Fruit fly (Drosophila melanogaster): ENCODE data around the gene Ir40a.

DNA sequence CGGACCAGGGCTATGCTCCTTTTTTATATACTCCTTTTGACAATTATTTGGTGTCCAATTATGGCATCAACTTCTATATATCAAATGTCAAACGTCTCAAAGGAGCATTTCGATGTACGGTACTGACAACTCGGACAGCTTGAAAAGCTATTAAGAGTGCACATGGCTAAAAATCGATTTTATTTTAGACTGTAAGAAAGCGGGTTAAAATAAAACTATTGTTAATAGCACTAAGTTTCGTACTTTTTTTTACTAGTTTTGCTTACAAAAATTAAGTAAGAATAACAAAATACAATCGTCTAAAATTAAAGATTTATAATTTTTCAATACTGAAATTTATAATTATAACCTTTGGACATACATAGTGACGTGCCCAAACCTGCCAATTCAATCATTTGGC lies at the start of gene Ir40a:
- no peak for TF ChIP-seq h (optimal IDR thresholded peaks at IDR 0.05)
- no peak for TF ChIP-seq ttk (optimal IDR thresholded peaks at IDR 0.05)
- no peak for TF ChIP-seq insv (optimal IDR thresholded peaks at IDR 0.05)
- TF ChIP-seq Myc (optimal IDR thresholded peaks at IDR 0.05), result no peak
- no peak for TF ChIP-seq Sin3A (optimal IDR thresholded peaks at IDR 0.05)
